Fruit fly (Drosophila melanogaster) whole organism, prepupa: ENCODE measurements around the gene Syx13.

Experiments
- Blimp-1 ChIP-seq: fragments of 200-800 bp; sonication (Bioruptor generic); optimal IDR thresholded peaks from 3 replicates; lab custom pipeline; 2017; ENCODE audit warnings: missing biosample characterization, missing genetic modification characterization, mild to moderate bottlenecking, moderate library complexity, missing genetic modification reagents
- CG10631 ChIP-seq: fragments of 200-800 bp; sonication (Bioruptor generic); optimal IDR thresholded peaks from 2 replicates; lab custom pipeline; 2016; ENCODE audit warnings: missing biosample characterization, missing genetic modification characterization
- CG10669 ChIP-seq: fragments of 200-800 bp; sonication (Bioruptor generic); optimal IDR thresholded peaks from 3 replicates; lab custom pipeline; 2018; ENCODE audit warnings: missing biosample characterization, mild to moderate bottlenecking, missing genetic modification characterization, moderate library complexity
- CG11294 ChIP-seq: fragments of 200-800 bp; sonication (Bioruptor generic); IDR thresholded peaks from 2 replicates; pipeline ENCODE4 v1.3.6; 2022; ENCODE audit warnings: missing biosample characterization, missing genetic modification characterization
- CG11762 ChIP-seq: fragments of 200-800 bp; sonication (Bioruptor generic); optimal IDR thresholded peaks from 3 replicates; lab custom pipeline; 2016; ENCODE audit warnings: missing biosample characterization, missing genetic modification characterization; ENCODE audit not compliant: insufficient read depth
- CG11902 ChIP-seq: fragments of 200-800 bp; sonication (Bioruptor generic); optimal IDR thresholded peaks from 3 replicates; lab custom pipeline; 2016; ENCODE audit warnings: missing biosample characterization, missing genetic modification characterization
- CG15336 ChIP-seq: fragments of 200-800 bp; sonication (Bioruptor generic); IDR thresholded peaks from 2 replicates; pipeline ENCODE4 v1.3.6; 2022; ENCODE audit warnings: missing biosample characterization, missing genetic modification characterization
- CG1621 ChIP-seq: fragments of 200-800 bp; sonication (Bioruptor generic); optimal IDR thresholded peaks from 3 replicates; lab custom pipeline; 2018; ENCODE audit warnings: missing biosample characterization, mild to moderate bottlenecking, missing genetic modification characterization
- CG16779 ChIP-seq: fragments of 200-800 bp; sonication (Bioruptor generic); optimal IDR thresholded peaks from 3 replicates; lab custom pipeline; 2017; ENCODE audit warnings: missing biosample characterization, mild to moderate bottlenecking, missing genetic modification characterization
- CG3032 ChIP-seq: fragments of 200-800 bp; optimal IDR thresholded peaks from 2 replicates; lab custom pipeline; 2019; ENCODE audit warnings: missing biosample characterization, mild to moderate bottlenecking, missing genetic modification characterization, moderate library complexity
- CG32006 ChIP-seq: fragments of 200-800 bp; sonication (Bioruptor generic); optimal IDR thresholded peaks from 3 replicates; lab custom pipeline; 2017; ENCODE audit warnings: missing biosample characterization, mild to moderate bottlenecking, missing genetic modification characterization
- CG34406 ChIP-seq: fragments of 200-800 bp; sonication (Bioruptor generic); optimal IDR thresholded peaks from 3 replicates; lab custom pipeline; 2016; ENCODE audit warnings: missing biosample characterization, missing genetic modification characterization
- CG3919 ChIP-seq: fragments of 200-800 bp; sonication (Bioruptor generic); optimal IDR thresholded peaks from 3 replicates; lab custom pipeline; 2016; ENCODE audit warnings: missing biosample characterization, missing genetic modification characterization
- CG4318 ChIP-seq: fragments of 200-800 bp; sonication (Bioruptor generic); optimal IDR thresholded peaks from 3 replicates; lab custom pipeline; 2017; ENCODE audit warnings: missing biosample characterization, mild to moderate bottlenecking, missing genetic modification characterization
- CG6276 ChIP-seq: fragments of 200-800 bp; sonication (Bioruptor generic); optimal IDR thresholded peaks from 2 replicates; lab custom pipeline; 2017; ENCODE audit warnings: missing biosample characterization, mild to moderate bottlenecking, missing genetic modification characterization
- CG6792 ChIP-seq: fragments of 200-800 bp; sonication (Bioruptor generic); optimal IDR thresholded peaks from 3 replicates; lab custom pipeline; 2016; ENCODE audit warnings: missing biosample characterization, missing genetic modification characterization
- CG6808 ChIP-seq: fragments of 200-800 bp; sonication (Bioruptor generic); optimal IDR thresholded peaks from 3 replicates; lab custom pipeline; 2017; ENCODE audit warnings: missing biosample characterization, missing genetic modification characterization, mild to moderate bottlenecking, moderate library complexity, missing genetic modification reagents
- CG6854 ChIP-seq: fragments of 200-800 bp; sonication (Bioruptor generic); optimal IDR thresholded peaks from 2 replicates; lab custom pipeline; 2017; ENCODE audit warnings: missing biosample characterization, mild to moderate bottlenecking, missing genetic modification characterization
- CG7368 ChIP-seq: fragments of 200-800 bp; sonication (Bioruptor generic); optimal IDR thresholded peaks from 3 replicates; lab custom pipeline; 2016; ENCODE audit warnings: missing biosample characterization, missing genetic modification characterization
- CG8319 ChIP-seq: fragments of 200-800 bp; sonication (Bioruptor generic); optimal IDR thresholded peaks from 3 replicates; lab custom pipeline; 2016; ENCODE audit warnings: missing biosample characterization, missing genetic modification characterization
- CG8632 ChIP-seq: fragments of 200-800 bp; sonication (Bioruptor generic); optimal IDR thresholded peaks from 3 replicates; lab custom pipeline; 2016; ENCODE audit warnings: missing biosample characterization, missing genetic modification characterization
- CG9139 ChIP-seq: fragments of 200-800 bp; sonication (Bioruptor generic); optimal IDR thresholded peaks from 3 replicates; lab custom pipeline; 2017; ENCODE audit warnings: missing biosample characterization, mild to moderate bottlenecking, missing genetic modification characterization
- Eip75B ChIP-seq: fragments of 200-800 bp; sonication (Bioruptor generic); optimal IDR thresholded peaks from 3 replicates; lab custom pipeline; 2016; ENCODE audit warnings: missing biosample characterization, missing genetic modification characterization
- Eip78C ChIP-seq: fragments of 200-800 bp; sonication (Bioruptor generic); peaks from one replicate; lab custom pipeline; 2016; ENCODE audit warnings: missing biosample characterization, missing genetic modification characterization
- Eip93F ChIP-seq: fragments of 200-800 bp; sonication (Bioruptor generic); optimal IDR thresholded peaks from 2 replicates; lab custom pipeline; 2016; ENCODE audit warnings: missing biosample characterization, mild to moderate bottlenecking, missing genetic modification characterization
- Ets21C ChIP-seq: fragments of 200-800 bp; sonication (Bioruptor generic); optimal IDR thresholded peaks from 3 replicates; lab custom pipeline; 2016; ENCODE audit warnings: missing biosample characterization, missing genetic modification characterization
- Ets96B ChIP-seq: fragments of 200-800 bp; optimal IDR thresholded peaks from 2 replicates; lab custom pipeline; 2019; ENCODE audit warnings: missing biosample characterization, mild to moderate bottlenecking, missing genetic modification characterization, moderate library complexity
- Gug ChIP-seq: fragments of 200-800 bp; sonication (Bioruptor generic); IDR thresholded peaks from 2 replicates; pipeline ENCODE4 v1.3.6; 2022; ENCODE audit warnings: missing biosample characterization, missing genetic modification characterization
- Hr38 ChIP-seq: sonication (Bioruptor generic); optimal IDR thresholded peaks from 2 replicates; lab custom pipeline; 2016; ENCODE audit warnings: missing biosample characterization, missing genetic modification characterization
- Hr39 ChIP-seq: fragments of 200-800 bp; sonication (Bioruptor generic); optimal IDR thresholded peaks from 2 replicates; lab custom pipeline; 2016; ENCODE audit warnings: missing biosample characterization, missing genetic modification characterization
- Hr4 ChIP-seq: fragments of 200-800 bp; sonication (Bioruptor generic); optimal IDR thresholded peaks from 3 replicates; lab custom pipeline; 2016; ENCODE audit warnings: missing biosample characterization, missing genetic modification characterization
- Lpt ChIP-seq: fragments of 200-800 bp; sonication (Bioruptor generic); optimal IDR thresholded peaks from 3 replicates; lab custom pipeline; 2016; ENCODE audit warnings: missing biosample characterization, missing genetic modification characterization
- Met ChIP-seq: fragments of 200-800 bp; sonication (Bioruptor generic); optimal IDR thresholded peaks from 3 replicates; lab custom pipeline; 2016; ENCODE audit warnings: missing biosample characterization, missing genetic modification characterization
- OdsH ChIP-seq: fragments of 200-800 bp; sonication (Bioruptor generic); optimal IDR thresholded peaks from 3 replicates; lab custom pipeline; 2016; ENCODE audit warnings: missing biosample characterization, missing genetic modification characterization
- Smox ChIP-seq: fragments of 200-800 bp; sonication (Bioruptor generic); optimal IDR thresholded peaks from 3 replicates; lab custom pipeline; 2016; ENCODE audit warnings: missing biosample characterization, missing genetic modification characterization
- Sox102F ChIP-seq: fragments of 200-800 bp; sonication (Bioruptor generic); optimal IDR thresholded peaks from 2 replicates; lab custom pipeline; 2016; ENCODE audit warnings: missing biosample characterization, mild to moderate bottlenecking, missing genetic modification characterization
- Sox14 ChIP-seq: fragments of 200-800 bp; sonication (Bioruptor generic); optimal IDR thresholded peaks from 3 replicates; lab custom pipeline; 2016; ENCODE audit warnings: missing biosample characterization, missing genetic modification characterization
- achi ChIP-seq: fragments of 200-800 bp; sonication (Bioruptor generic); optimal IDR thresholded peaks from 3 replicates; lab custom pipeline; 2016; ENCODE audit warnings: missing biosample characterization, missing genetic modification characterization
- acj6 ChIP-seq: fragments of 200-800 bp; sonication (Bioruptor generic); optimal IDR thresholded peaks from 3 replicates; lab custom pipeline; 2016; ENCODE audit warnings: missing biosample characterization, missing genetic modification characterization
- cyc ChIP-seq: fragments of 200-800 bp; sonication (Bioruptor generic); optimal IDR thresholded peaks from 3 replicates; lab custom pipeline; 2016; ENCODE audit warnings: missing biosample characterization, missing genetic modification characterization
- dac ChIP-seq: fragments of 200-800 bp; sonication (Bioruptor generic); optimal IDR thresholded peaks from 2 replicates; lab custom pipeline; 2017; ENCODE audit warnings: missing biosample characterization, mild to moderate bottlenecking, missing genetic modification characterization
- dsx ChIP-seq: fragments of 200-800 bp; optimal IDR thresholded peaks from 3 replicates; lab custom pipeline; 2019; ENCODE audit warnings: missing biosample characterization, mild to moderate bottlenecking, missing genetic modification characterization, moderate library complexity; ENCODE audit not compliant: poor library complexity, severe bottlenecking
- eg ChIP-seq: fragments of 200-800 bp; sonication (Bioruptor generic); IDR thresholded peaks from 3 replicates; pipeline ENCODE4 v1.3.6; 2022; ENCODE audit warnings: missing biosample characterization, missing genetic modification characterization
- esn ChIP-seq: fragments of 200-800 bp; sonication (Bioruptor generic); optimal IDR thresholded peaks from 2 replicates; lab custom pipeline; 2016; ENCODE audit warnings: missing biosample characterization, mild to moderate bottlenecking, missing genetic modification characterization, moderate library complexity
- fd59A ChIP-seq: fragments of 200-800 bp; sonication (Bioruptor generic); optimal IDR thresholded peaks from 2 replicates; lab custom pipeline; 2017; ENCODE audit warnings: missing biosample characterization, mild to moderate bottlenecking, missing genetic modification characterization, missing genetic modification reagents
- fd85E ChIP-seq: fragments of 200-800 bp; sonication (Bioruptor generic); optimal IDR thresholded peaks from 3 replicates; lab custom pipeline; 2016; ENCODE audit warnings: missing biosample characterization, missing genetic modification characterization
- fkh ChIP-seq: fragments of 200-800 bp; sonication (Bioruptor generic); optimal IDR thresholded peaks from 3 replicates; lab custom pipeline; 2017; ENCODE audit warnings: missing biosample characterization, mild to moderate bottlenecking, missing genetic modification characterization, moderate library complexity
- net ChIP-seq: fragments of 200-800 bp; sonication (Bioruptor generic); optimal IDR thresholded peaks from 3 replicates; lab custom pipeline; 2016; ENCODE audit warnings: missing biosample characterization, missing genetic modification characterization
- salr ChIP-seq, 2 experiments: fragments of 200-800 bp; sonication (Bioruptor generic); optimal IDR thresholded peaks; 3 replicates each; lab custom pipeline; 2016 to 2018; ENCODE audit warnings: missing biosample characterization in 2 of 2, missing genetic modification characterization in 2 of 2, mild to moderate bottlenecking in 1 of 2
- spab ChIP-seq: fragments of 200-800 bp; sonication (Bioruptor generic); optimal IDR thresholded peaks from 2 replicates; lab custom pipeline; 2017; ENCODE audit warnings: missing biosample characterization, mild to moderate bottlenecking, missing genetic modification characterization, missing genetic modification reagents
- svp ChIP-seq: fragments of 200-800 bp; sonication (Bioruptor generic); peaks from one replicate; lab custom pipeline; 2016; ENCODE audit warnings: missing biosample characterization, missing genetic modification characterization
- topi ChIP-seq: fragments of 200-800 bp; sonication (Bioruptor generic); optimal IDR thresholded peaks from 3 replicates; lab custom pipeline; 2016; ENCODE audit warnings: missing biosample characterization, missing genetic modification characterization
- vri ChIP-seq: fragments of 200-800 bp; sonication (Bioruptor generic); optimal IDR thresholded peaks from 3 replicates; lab custom pipeline; 2016; ENCODE audit warnings: missing biosample characterization, mild to moderate bottlenecking, missing genetic modification characterization

The Syx13 gene

dm6 chr3L:13066220-13066619, 22.0 kb downstream of the Syx13 start:
- TF ChIP-seq CG9139 (GFP tag; lab: Kevin White, UChicago) (no peak), CG34406 (GFP tag; lab: Kevin White, UChicago) (peak; percentile 15), Sox14 (GFP tag; lab: Kevin White, UChicago) (no peak), achi (GFP tag; lab: Kevin White, UChicago) (peak; percentile 8), Hr4 (GFP tag; lab: Kevin White, UChicago) (peak; percentile 13), CG16779 (tag; lab: Kevin White, UChicago) (no peak), CG11902 (GFP tag; lab: Kevin White, UChicago) (no peak), CG6276 (peak; percentile 12), CG10631 (GFP tag; lab: Kevin White, UChicago) (peak; percentile 52), CG32006 (GFP tag; lab: Kevin White, UChicago) (peak; percentile 61), spab (GFP tag; lab: Kevin White, UChicago) (peak; percentile 12), CG10669 (GFP tag; lab: Kevin White, UChicago) (peak; percentile 14), vri (GFP tag; lab: Kevin White, UChicago) (no peak), CG11294 (GFP tag; lab: Robert Waterston, UW) (no peak), CG6792 (GFP tag; lab: Kevin White, UChicago) (no peak), CG15336 (GFP tag; lab: Robert Waterston, UW) (no peak), eg (no peak), Eip93F (GFP tag; lab: Kevin White, UChicago) (no peak), Blimp-1 (GFP tag; lab: Kevin White, UChicago) (no peak), net (GFP tag; lab: Kevin White, UChicago) (no peak), fd85E (GFP tag; lab: Kevin White, UChicago) (no peak), OdsH (GFP tag; lab: Kevin White, UChicago) (peak; percentile 30), CG3919 (peak; percentile 21), Hr38 (GFP tag; lab: Kevin White, UChicago) (no peak), CG7368 (no peak), Gug (GFP tag; lab: Robert Waterston, UW) (no peak), CG8319 (GFP tag; lab: Kevin White, UChicago) (no peak), Met (GFP tag; lab: Kevin White, UChicago) (no peak), CG4318 (GFP tag; lab: Kevin White, UChicago) (peak; percentile 22), CG6854 (GFP tag; lab: Kevin White, UChicago) (no peak), acj6 (GFP tag; lab: Kevin White, UChicago) (peak; percentile 36), fkh (no peak), fd59A (GFP tag; lab: Kevin White, UChicago) (peak; percentile 48), CG6808 (peak; percentile 36), CG3032 (tag; lab: Kevin White, UChicago) (peak; percentile 50), CG1621 (tag; lab: Kevin White, UChicago) (no peak), CG8632 (GFP tag; lab: Kevin White, UChicago) (no peak), topi (no peak), CG11762 (GFP tag; lab: Kevin White, UChicago) (no peak), svp (GFP tag; lab: Kevin White, UChicago) (peak; percentile 43), Ets21C (GFP tag; lab: Kevin White, UChicago) (no peak), dac (GFP tag; lab: Kevin White, UChicago) (no peak), Lpt (GFP tag; lab: Kevin White, UChicago) (no peak), cyc (GFP tag; lab: Kevin White, UChicago) (no peak), Ets96B (peak; percentile 44), Eip78C (GFP tag; lab: Kevin White, UChicago) (peak; percentile 75), salr (GFP tag; optimal IDR thresholded peaks at IDR 0.05; lab: Kevin White, UChicago) (peak in 1 of 2 experiments; percentile 27), Sox102F (no peak), Hr39 (GFP tag; lab: Kevin White, UChicago) (no peak), dsx (GFP tag; lab: Kevin White, UChicago) (no peak), Eip75B (peak; percentile 12), Smox (GFP tag; lab: Kevin White, UChicago) (no peak), esn (GFP tag; lab: Kevin White, UChicago) (peak; percentile 5)
